Fruit fly (Drosophila melanogaster) whole organism, prepupa: Measurements from ENCODE around the gene Polr3C.

Experiments
- CG9139 ChIP-seq: fragments of 200-800 bp; sonication (Bioruptor generic); optimal IDR thresholded peaks from 3 replicates; lab custom pipeline; 2017; ENCODE audit warnings: missing biosample characterization, mild to moderate bottlenecking, missing genetic modification characterization
- Lpt ChIP-seq: fragments of 200-800 bp; sonication (Bioruptor generic); optimal IDR thresholded peaks from 3 replicates; lab custom pipeline; 2016; ENCODE audit warnings: missing biosample characterization, missing genetic modification characterization

DNA sequence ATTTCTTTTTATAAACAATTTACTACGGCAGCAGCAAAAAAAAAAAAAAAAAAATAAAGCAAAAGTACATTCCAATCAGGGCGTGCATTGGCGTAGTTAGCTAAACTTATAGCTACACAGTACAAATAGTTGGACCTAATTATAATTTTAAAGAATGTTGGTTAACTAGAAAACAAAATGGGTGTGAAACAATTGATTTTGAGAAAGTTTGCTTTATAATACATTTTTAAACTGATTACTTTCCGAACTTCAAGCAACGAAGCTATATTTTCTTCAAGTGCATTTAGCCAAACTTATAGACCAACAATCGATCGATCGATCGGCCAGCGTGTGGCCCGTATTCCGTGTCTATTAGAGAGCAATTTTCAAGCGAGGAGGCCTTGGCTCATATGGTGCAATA is 8.8 kb upstream of the Polr3C start:
- TF ChIP-seq Lpt (GFP tag; lab: Kevin White, UChicago) = no peak
- no peak for TF ChIP-seq CG9139
